Worm (Caenorhabditis elegans): ENCODE results near the gene klf-3.

DNA sequence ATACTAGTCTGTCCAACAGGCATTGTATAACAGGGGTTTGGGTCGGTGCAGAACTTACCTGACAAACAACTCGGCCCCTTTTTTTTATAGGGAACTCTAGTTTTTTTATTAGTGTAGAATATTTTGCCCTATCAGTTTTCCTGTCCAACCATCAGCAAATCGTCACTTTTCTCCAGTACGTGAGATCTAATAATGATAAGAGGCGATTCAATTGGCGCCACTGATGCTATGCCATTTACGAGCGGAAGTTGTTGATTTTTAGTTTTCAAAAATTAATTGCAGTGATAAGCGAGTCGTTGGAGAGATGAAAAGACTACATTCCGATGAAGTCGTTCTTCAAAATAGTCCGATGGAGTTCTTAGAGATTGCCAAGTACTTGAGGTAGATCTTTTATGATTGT, 11.7 kb downstream of the klf-3 start:
- TF ChIP-seq dao-5 (tag; optimal IDR thresholded peaks at IDR 0.05) (no peak), W03F9.2 (tag; optimal IDR thresholded peaks at IDR 0.05) (no peak)

Measured in whole organism, L4/young adult.